Fruit fly (Drosophila melanogaster): Measurements from ENCODE around the gene Mur11Da.

dm6 chrX:12986948-12987450 is 19.3 kb downstream of the Mur11Da start:
- TF ChIP-seq CG33017 (tag; optimal IDR thresholded peaks at IDR 0.05), result no peak
- no peak for TF ChIP-seq CG11617 (GFP tag; optimal IDR thresholded peaks at IDR 0.05)

Measured in whole organism, adult.